Worm (Caenorhabditis elegans): ENCODE results near the gene ora-1.
A peak's percentile ranks its signal among the peaks of the same experiment; 100 is the strongest.
"Not testable (repeated sequence)": the region's sequence is repeated elsewhere in the genome, so short reads cannot be mapped to it uniquely, and the experiment has no call there.

ora-1 gene

ce11 chrIV:7943272-7943671 lies 34.4 kb upstream of the ora-1 start:
- TF ChIP-seq nhr-129 (tag; optimal IDR thresholded peaks at IDR 0.05) (peak; percentile 29), blmp-1 (tag; optimal IDR thresholded peaks at IDR 0.05; ENCODE audit: insufficient read depth) (peak; percentile 27), nhr-25 (tag; optimal IDR thresholded peaks at IDR 0.05) (peak; percentile 54), ztf-1 (GFP tag; conservative IDR thresholded peaks at IDR 0.05) (no peak)

- TF ChIP-seq unc-39 (tag; optimal IDR thresholded peaks at IDR 0.05) (no peak), sma-9 (GFP tag; optimal IDR thresholded peaks at IDR 0.05) (no peak), sma-9 (tag; optimal IDR thresholded peaks at IDR 0.05) (no peak), Y55F3AM.14 (GFP tag; optimal IDR thresholded peaks at IDR 0.05) (no peak), ceh-16 (tag; optimal IDR thresholded peaks at IDR 0.05) (no peak), ztf-1 (GFP tag; conservative IDR thresholded peaks at IDR 0.05) (no peak), lin-11 (tag; optimal IDR thresholded peaks at IDR 0.05) (no peak), nhr-23 (tag; optimal IDR thresholded peaks at IDR 0.05) (no peak), crh-2 (tag; optimal IDR thresholded peaks at IDR 0.05) (no peak), mdl-1 (tag; optimal IDR thresholded peaks at IDR 0.05) (no peak), nhr-10 (tag; optimal IDR thresholded peaks at IDR 0.05) (no peak), nhr-77 (tag; optimal IDR thresholded peaks at IDR 0.05) (no peak), nhr-11 (tag; optimal IDR thresholded peaks at IDR 0.05) (no peak), egl-27 (tag; optimal IDR thresholded peaks at IDR 0.05) (no peak), fos-1 (tag; optimal IDR thresholded peaks at IDR 0.05) (no peak), peb-1 (tag; optimal IDR thresholded peaks at IDR 0.05) (no peak), elt-3 (tag; optimal IDR thresholded peaks at IDR 0.05) (no peak), ama-1 (optimal IDR thresholded peaks at IDR 0.05) (no peak), C34F6.9 (tag; optimal IDR thresholded peaks at IDR 0.05) (no peak), mbf-1 (tag; optimal IDR thresholded peaks at IDR 0.05) (no peak)
These were observed 31.2 kb upstream of the ora-1 start, which contains the start of gene czw-1 for ce11 chrIV:7946457-7946856. Gene czw-1 (minus strand): TSS chrIV:7946825.

DNA sequence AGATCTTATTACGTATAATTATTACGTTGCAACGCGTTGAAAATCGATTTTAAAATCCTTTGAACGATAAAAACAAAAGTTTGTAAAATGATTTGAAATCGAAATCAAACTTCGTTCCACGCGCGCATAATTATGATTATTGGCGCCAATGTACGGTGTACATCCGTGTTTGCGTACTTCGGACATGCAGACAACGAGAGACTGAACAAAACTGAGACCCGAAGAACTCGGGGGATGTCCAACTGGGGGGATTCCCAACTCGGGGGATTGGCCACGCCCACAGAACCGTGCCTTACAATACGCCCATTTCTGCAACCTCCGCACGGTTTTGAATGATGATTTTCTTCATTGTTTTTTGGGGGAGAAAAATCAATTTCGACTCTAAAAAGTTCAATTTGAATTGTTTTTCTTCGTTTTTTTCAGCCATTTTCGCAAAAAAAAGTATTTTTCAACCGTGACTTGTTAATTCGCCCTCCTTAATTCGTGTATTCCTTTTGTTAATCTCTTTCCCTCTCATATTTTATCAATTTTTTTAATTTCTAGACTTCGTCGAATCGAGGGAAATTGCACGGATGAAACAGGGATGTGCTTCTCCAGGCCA lies 30.7 kb upstream of the ora-1 start, which contains the start of gene F20D12.12:
Gene F20D12.12 (plus strand): TSS at position 542 of the 601 bp plus-strand sequence.
- peak; percentile 68 for TF ChIP-seq F13H6.1 (tag; optimal IDR thresholded peaks at IDR 0.05)
- TF ChIP-seq crh-2 (tag; optimal IDR thresholded peaks at IDR 0.05) = peak; percentile 33
- peak; percentile 49 for TF ChIP-seq zag-1 (tag; optimal IDR thresholded peaks at IDR 0.05)
- peak; percentile 82 to 96 for TF ChIP-seq lsy-2 (tag; optimal IDR thresholded peaks at IDR 0.05)
- peak; percentile 65 for TF ChIP-seq lin-13 (GFP tag; optimal IDR thresholded peaks at IDR 0.05)
- TF ChIP-seq nhr-25 (tag; optimal IDR thresholded peaks at IDR 0.05) = peak; percentile 24
- TF ChIP-seq snpc-4 (tag; optimal IDR thresholded peaks at IDR 0.05) = peak; percentile 7
- peak; percentile 72 for TF ChIP-seq C34F6.9 (tag; optimal IDR thresholded peaks at IDR 0.05)
- TF ChIP-seq sma-3 (GFP tag; optimal IDR thresholded peaks at IDR 0.05) = peak; percentile 68
- peak; percentile 75 for TF ChIP-seq sma-9 (GFP tag; optimal IDR thresholded peaks at IDR 0.05)
- TF ChIP-seq sma-9 (tag; optimal IDR thresholded peaks at IDR 0.05) = not testable (repeated sequence)
- peak; percentile 74 for TF ChIP-seq nhr-129 (tag; optimal IDR thresholded peaks at IDR 0.05)
- TF ChIP-seq unc-55 (GFP tag; optimal IDR thresholded peaks at IDR 0.05) = peak; percentile 55
- peak; percentile 32 for TF ChIP-seq gmeb-1 (tag; optimal IDR thresholded peaks at IDR 0.05)

DNA sequence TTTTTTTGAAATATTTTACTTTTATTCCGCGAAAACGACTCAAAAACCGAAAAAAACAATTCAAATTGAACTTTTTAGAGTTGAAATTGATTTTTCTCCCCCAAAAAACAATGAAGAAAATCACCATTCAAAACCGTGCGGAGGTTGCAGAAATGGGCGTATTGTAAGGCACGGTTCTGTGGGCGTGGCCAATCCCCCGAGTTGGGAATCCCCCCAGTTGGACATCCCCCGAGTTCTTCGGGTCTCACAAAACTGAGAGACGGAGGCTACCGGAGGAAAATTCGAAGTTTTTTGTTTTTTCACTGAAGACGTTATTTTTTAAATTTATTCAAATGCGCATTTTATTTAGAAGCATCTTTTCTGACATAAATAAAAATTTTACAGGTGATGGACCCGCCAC lies 29.4 kb upstream of the ora-1 start, which contains the start of gene mcm-3AP:
Gene mcm-3AP (plus strand): TSS at position 383 of the 400 bp plus-strand sequence.
- TF ChIP-seq lsy-2 (tag; optimal IDR thresholded peaks at IDR 0.05) (peak in 1 of 2 experiments; percentile 63), C34F6.9 (tag; optimal IDR thresholded peaks at IDR 0.05) (peak; percentile 2), F13H6.1 (tag; optimal IDR thresholded peaks at IDR 0.05) (peak; percentile 8), unc-55 (GFP tag; optimal IDR thresholded peaks at IDR 0.05) (peak; percentile 48)

- TF ChIP-seq crh-2 (tag; optimal IDR thresholded peaks at IDR 0.05) (no peak), ztf-4 (tag; optimal IDR thresholded peaks at IDR 0.05) (no peak), nhr-6 (tag; optimal IDR thresholded peaks at IDR 0.05) (no peak), nhr-129 (tag; optimal IDR thresholded peaks at IDR 0.05) (no peak), ceh-16 (tag; optimal IDR thresholded peaks at IDR 0.05) (no peak), lin-13 (GFP tag; optimal IDR thresholded peaks at IDR 0.05) (no peak), nhr-237 (tag; optimal IDR thresholded peaks at IDR 0.05) (no peak), Y55F3AM.14 (GFP tag; optimal IDR thresholded peaks at IDR 0.05) (no peak), C34F6.9 (tag; optimal IDR thresholded peaks at IDR 0.05) (no peak), sma-9 (GFP tag; optimal IDR thresholded peaks at IDR 0.05) (no peak), sma-9 (tag; optimal IDR thresholded peaks at IDR 0.05) (no peak), gmeb-1 (tag; optimal IDR thresholded peaks at IDR 0.05) (no peak), fos-1 (tag; optimal IDR thresholded peaks at IDR 0.05) (no peak), aly-2 (tag; optimal IDR thresholded peaks at IDR 0.05) (no peak), nhr-25 (tag; optimal IDR thresholded peaks at IDR 0.05) (no peak), nhr-10 (tag; optimal IDR thresholded peaks at IDR 0.05) (no peak), ztf-1 (GFP tag; conservative IDR thresholded peaks at IDR 0.05) (no peak), nhr-12 (tag; optimal IDR thresholded peaks at IDR 0.05) (no peak), R02D3.7 (tag; optimal IDR thresholded peaks at IDR 0.05) (no peak)
These were observed 23.7 kb upstream of the ora-1 start for ce11 chrIV:7954006-7954405.

Measured in whole organism, L2 larva.